Worm (Caenorhabditis elegans) whole organism, early embryonic: ENCODE data around the gene C56E6.7.

Source experiments
- aly-1 ChIP-seq: sonication (generic microtip); optimal IDR thresholded peaks from 2 replicates; lab custom pipeline; 2016; ENCODE audit warnings: missing genetic modification characterization, missing compliant biosample characterization
- ama-1 ChIP-seq: fragments of 150-350 bp; optimal IDR thresholded peaks from 2 replicates; lab custom pipeline; 2014
- ceh-13 ChIP-seq: fragments of 200-800 bp; sonication (Bioruptor generic); optimal IDR thresholded peaks from 2 replicates; lab custom pipeline; 2018; ENCODE audit warnings: mild to moderate bottlenecking, missing genetic modification characterization, missing compliant biosample characterization
- tbx-37 ChIP-seq: fragments of 200-800 bp; sonication (Bioruptor generic); conservative IDR thresholded peaks from 2 replicates; pipeline ENCODE4 v1.3.6; 2022; ENCODE audit warnings: missing genetic modification reagents, missing genetic modification characterization, missing compliant biosample characterization
- tra-4 ChIP-seq: sonication (generic microtip); optimal IDR thresholded peaks from 2 replicates; lab custom pipeline; 2017; ENCODE audit warnings: missing genetic modification characterization, missing compliant biosample characterization

- no peak for TF ChIP-seq ama-1 (lab: Kevin White, UChicago)
- TF ChIP-seq ceh-13 (GFP tag; lab: Kevin White, UChicago): no peak
- TF ChIP-seq tbx-37: no peak
- no peak for TF ChIP-seq tra-4 (tag; lab: Kevin White, UChicago)
- TF ChIP-seq aly-1 (tag; lab: Kevin White, UChicago): no peak
Observed at ce11 chrII:6498609-6499008, 17.8 kb upstream of the C56E6.7 start.
